Worm (Caenorhabditis elegans) whole organism, late embryonic: Measurements from ENCODE around the gene srbc-51.

Experiments
- ahr-1 ChIP-seq: sonication (generic microtip); optimal IDR thresholded peaks from 2 replicates; lab custom pipeline; 2016; ENCODE audit warnings: missing genetic modification characterization, missing compliant biosample characterization
- ceh-48 ChIP-seq: sonication (generic microtip); optimal IDR thresholded peaks from 2 replicates; lab custom pipeline; 2016; ENCODE audit warnings: missing genetic modification characterization, inconsistent platforms, missing compliant biosample characterization
- ets-4 ChIP-seq: sonication (generic microtip); optimal IDR thresholded peaks from 2 replicates; lab custom pipeline; 2016; ENCODE audit warnings: missing genetic modification characterization, missing compliant biosample characterization
- lin-11 ChIP-seq: fragments of 200-800 bp; sonication (Bioruptor generic); optimal IDR thresholded peaks from 2 replicates; lab custom pipeline; 2018; ENCODE audit warnings: mild to moderate bottlenecking, missing genetic modification characterization, missing compliant biosample characterization
- nhr-11 ChIP-seq: fragments of 150-350 bp; optimal IDR thresholded peaks from 2 replicates; lab custom pipeline; 2014; ENCODE audit warnings: missing biosample characterization, missing genetic modification characterization
- pag-3 ChIP-seq: sonication (generic microtip); optimal IDR thresholded peaks from 2 replicates; lab custom pipeline; 2016; ENCODE audit warnings: missing compliant biosample characterization, missing genetic modification characterization, borderline replicate concordance
- pha-4 ChIP-seq: fragments of 150-350 bp; optimal IDR thresholded peaks from 2 replicates; lab custom pipeline; 2018; ENCODE audit warnings: missing biosample characterization, missing genetic modification reagents, missing genetic modification characterization
- rnt-1 ChIP-seq: sonication (generic microtip); optimal IDR thresholded peaks from 2 replicates; lab custom pipeline; 2016; ENCODE audit warnings: missing genetic modification characterization, missing compliant biosample characterization
- ttx-3 ChIP-seq: sonication (generic microtip); optimal IDR thresholded peaks from 2 replicates; lab custom pipeline; 2016; ENCODE audit warnings: missing genetic modification reagents, missing genetic modification characterization, missing compliant biosample characterization
- unc-55 ChIP-seq: sonication (generic microtip); optimal IDR thresholded peaks from 2 replicates; lab custom pipeline; 2017; ENCODE audit warnings: missing biosample characterization, missing genetic modification reagents, missing genetic modification characterization

DNA sequence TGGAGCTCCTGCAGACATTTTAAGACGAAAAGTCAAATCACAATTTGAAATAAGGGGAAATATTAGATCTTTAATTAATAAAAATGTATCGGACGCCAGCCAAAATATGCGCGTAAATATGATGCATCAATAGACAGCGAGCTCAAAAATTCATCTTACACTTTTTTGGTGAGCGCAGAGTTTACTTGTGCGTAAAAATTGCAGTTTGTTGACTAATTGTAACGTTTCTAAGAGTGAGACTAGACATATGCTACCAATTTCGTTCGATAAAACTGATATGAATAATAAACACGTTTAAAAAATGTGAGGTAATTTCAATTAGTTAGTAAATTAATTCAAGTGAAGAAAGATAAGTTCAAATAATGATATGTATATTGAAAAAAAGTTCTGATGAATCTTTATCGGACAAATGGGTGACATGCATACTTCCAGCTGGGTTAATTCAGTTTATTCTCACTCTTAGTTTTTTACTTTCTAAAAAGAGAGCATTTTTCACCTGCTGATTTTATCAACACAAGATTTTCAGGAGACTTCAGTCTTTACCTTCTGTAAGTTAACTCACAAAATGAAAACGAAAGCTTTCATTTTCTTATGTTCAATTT is 47.0 kb upstream of the srbc-51 start, which contains the start of the genes nhr-285 and irld-52:
- TF ChIP-seq nhr-11 (no peak), ets-4 (tag; lab: Kevin White, UChicago) (no peak), ceh-48 (tag; lab: Kevin White, UChicago) (no peak), unc-55 (GFP tag; lab: Kevin White, UChicago) (no peak), pag-3 (tag; lab: Kevin White, UChicago) (no peak), pha-4 (tag; lab: Kevin White, UChicago) (no peak), rnt-1 (no peak), ttx-3 (tag; lab: Kevin White, UChicago) (no peak), lin-11 (tag; lab: Kevin White, UChicago) (no peak), ahr-1 (no peak)
